Worm (Caenorhabditis elegans): ENCODE results near the gene R01E6.7.

R01E6.7 gene

DNA sequence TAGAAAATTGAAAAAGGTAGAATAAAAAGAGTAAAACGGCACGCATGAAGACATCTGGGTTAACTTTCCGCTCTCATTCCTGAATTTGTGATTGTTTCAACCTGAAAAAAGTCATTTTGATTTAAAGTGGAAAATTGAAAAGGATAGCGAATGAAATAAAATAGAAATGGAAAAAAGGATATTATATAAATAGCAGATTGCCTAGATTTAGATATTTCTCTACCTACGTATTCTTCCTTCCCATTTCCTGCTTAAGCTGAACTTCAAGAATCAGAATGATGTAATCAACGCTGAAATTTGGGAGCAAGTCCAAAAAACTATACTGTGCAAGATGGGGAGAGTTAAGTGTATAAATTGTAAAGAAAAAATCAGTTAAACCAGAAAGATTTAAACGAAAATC, at the start of gene R01E6.7:
TSS of gene R01E6.7 (minus strand) at position 101 of the 400 bp plus-strand sequence.
- TF ChIP-seq fos-1 (tag; optimal IDR thresholded peaks at IDR 0.05) (no peak), lin-13 (GFP tag; optimal IDR thresholded peaks at IDR 0.05) (no peak), zip-11 (GFP tag; IDR thresholded peaks at IDR 0.05) (no peak), mes-2 (tag; optimal IDR thresholded peaks at IDR 0.05; ENCODE audit: poor library complexity, severe bottlenecking) (no peak), mep-1 (tag; optimal IDR thresholded peaks at IDR 0.05) (no peak), snpc-1.2 (GFP tag; IDR thresholded peaks at IDR 0.05) (no peak), lin-38 (GFP tag; IDR thresholded peaks at IDR 0.05) (no peak), nhr-111 (GFP tag; optimal IDR thresholded peaks at IDR 0.05) (no peak), dve-1 (tag; optimal IDR thresholded peaks at IDR 0.05; ENCODE audit: insufficient read depth) (no peak), ceh-62 (tag; optimal IDR thresholded peaks at IDR 0.05) (no peak), aha-1 (tag) (no peak), hlh-30 (tag; optimal IDR thresholded peaks at IDR 0.05; ENCODE audit: insufficient read depth) (no peak), ZK337.2 (GFP tag; IDR thresholded peaks at IDR 0.05) (no peak), D1046.2 (GFP tag; IDR thresholded peaks at IDR 0.05) (no peak), Y48G9A.11 (GFP tag; IDR thresholded peaks at IDR 0.05) (no peak), aly-2 (tag; optimal IDR thresholded peaks at IDR 0.05) (no peak), fkh-10 (GFP tag; optimal IDR thresholded peaks at IDR 0.05) (no peak), nhr-11 (tag; optimal IDR thresholded peaks at IDR 0.05) (no peak), saeg-2 (GFP tag; IDR thresholded peaks at IDR 0.05) (no peak), F44E2.7 (GFP tag; IDR thresholded peaks at IDR 0.05) (no peak)

DNA sequence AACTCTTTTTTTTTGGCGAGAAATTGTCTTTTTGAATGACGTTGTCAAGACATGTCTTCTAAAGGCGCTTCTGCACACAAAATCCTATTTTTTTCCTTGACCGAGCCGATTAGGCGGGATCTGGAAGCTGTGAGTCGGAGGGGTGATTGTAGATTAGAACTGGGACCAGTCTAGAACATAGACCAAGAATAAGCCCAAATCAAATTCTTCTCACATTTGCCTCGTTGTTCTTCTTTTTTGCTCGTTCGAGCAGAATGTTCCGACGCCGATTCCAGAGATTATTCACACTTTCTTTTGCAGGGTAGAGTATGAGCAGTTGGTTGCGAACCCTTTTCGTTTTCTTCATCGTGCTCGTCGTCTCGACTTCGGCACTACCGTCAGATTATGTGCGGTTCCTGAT, 48.8 kb upstream of the R01E6.7 start, which contains the start of gene nlp-53:
TSS of gene nlp-53 (plus strand) at position 301 of the 400 bp plus-strand sequence.
- TF ChIP-seq ZK337.2 (GFP tag; IDR thresholded peaks at IDR 0.05), result no peak
- TF ChIP-seq unc-62 (GFP tag; optimal IDR thresholded peaks at IDR 0.05 in 1 of 2), result peak in 1 of 2 experiments; percentile 41
- no peak for TF ChIP-seq unc-62 (tag; optimal IDR thresholded peaks at IDR 0.05)

DNA sequence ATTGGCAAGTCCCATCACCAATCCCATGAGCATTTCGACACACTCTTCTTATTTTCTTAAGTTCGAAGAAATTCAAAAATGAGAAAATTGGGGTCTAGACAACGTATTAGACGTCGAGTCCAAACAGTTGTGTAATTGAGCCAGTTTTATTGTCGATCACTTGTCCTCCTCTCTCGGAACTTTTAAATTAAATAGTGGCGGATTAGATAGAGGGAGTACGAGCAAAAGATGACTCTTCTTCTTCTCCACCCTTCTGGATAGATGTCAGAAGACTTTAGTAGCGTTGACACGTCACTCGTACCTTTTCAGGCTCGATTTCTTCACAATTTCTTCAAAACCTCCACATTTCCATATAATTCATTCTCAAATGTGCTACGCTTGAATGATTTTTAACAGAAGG, 45.4 kb upstream of the R01E6.7 start:
- TF ChIP-seq ztf-11 (tag; optimal IDR thresholded peaks at IDR 0.05) (no peak), zip-11 (GFP tag; IDR thresholded peaks at IDR 0.05) (no peak), unc-62 (GFP tag; optimal IDR thresholded peaks at IDR 0.05 in 1 of 2) (peak in 1 of 2 experiments; percentile 57), unc-62 (tag; optimal IDR thresholded peaks at IDR 0.05) (no peak), sdz-12 (GFP tag; optimal IDR thresholded peaks at IDR 0.05) (no peak), dmd-9 (GFP tag; IDR thresholded peaks at IDR 0.05) (no peak)

DNA sequence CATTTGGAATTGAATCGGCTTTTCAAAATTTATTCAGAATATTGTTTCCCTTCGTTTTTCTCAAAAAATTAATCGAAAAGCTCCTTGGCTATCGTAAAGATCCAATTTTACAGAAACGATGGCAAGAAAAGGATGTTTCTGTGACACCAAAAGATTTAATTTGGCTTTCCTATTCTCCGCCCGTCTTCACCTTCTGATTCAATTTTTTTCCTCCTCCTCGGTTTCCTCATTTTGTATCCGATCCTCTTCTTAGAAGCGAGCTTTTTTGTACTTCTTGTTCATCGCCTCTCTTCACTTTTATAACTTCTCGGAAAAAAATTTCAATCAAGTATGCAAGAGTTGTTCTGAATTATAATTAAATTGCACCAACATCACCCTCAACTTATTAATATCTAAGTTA, 40.3 kb upstream of the R01E6.7 start:
- TF ChIP-seq fkh-10 (GFP tag; optimal IDR thresholded peaks at IDR 0.05) (peak; percentile 52), nhr-25 (tag; optimal IDR thresholded peaks at IDR 0.05; ENCODE audit: borderline replicate concordance, insufficient read depth) (no peak)

DNA sequence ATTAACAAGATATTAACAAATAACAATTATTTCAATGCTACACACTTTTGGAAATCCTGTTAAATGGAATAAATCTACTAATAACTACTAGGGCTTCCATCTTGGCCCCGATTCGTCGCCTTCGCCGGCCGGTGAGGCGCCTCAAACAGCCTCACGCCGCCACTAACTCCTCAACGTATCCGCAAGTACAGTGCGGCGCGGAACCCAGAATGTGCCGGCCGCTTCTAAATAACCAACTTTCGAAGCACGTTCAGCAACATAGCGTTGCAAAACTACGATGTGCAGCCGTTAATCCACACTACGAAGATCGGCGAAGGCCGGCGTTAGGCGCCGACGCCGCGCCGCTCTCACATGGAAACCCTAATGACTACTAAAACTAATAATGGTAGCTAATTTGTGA, 36.1 kb upstream of the R01E6.7 start:
- TF ChIP-seq mdt-29 (GFP tag; IDR thresholded peaks at IDR 0.05), result no peak
- TF ChIP-seq ama-1 (optimal IDR thresholded peaks at IDR 0.05), result no peak
- no peak for TF ChIP-seq Y48G9A.11 (GFP tag; IDR thresholded peaks at IDR 0.05)
- TF ChIP-seq tag-97 (GFP tag; IDR thresholded peaks at IDR 0.05), result no peak
- TF ChIP-seq cey-2 (tag; optimal IDR thresholded peaks at IDR 0.05; ENCODE audit: borderline replicate concordance, insufficient read depth), result no peak
- no peak for TF ChIP-seq lin-15B (tag; optimal IDR thresholded peaks at IDR 0.05)
- TF ChIP-seq ztf-7 (tag; optimal IDR thresholded peaks at IDR 0.05), result no peak
- TF ChIP-seq mes-2 (tag; optimal IDR thresholded peaks at IDR 0.05; ENCODE audit: poor library complexity, severe bottlenecking), result no peak
- no peak for TF ChIP-seq ceh-32 (tag; optimal IDR thresholded peaks at IDR 0.05; ENCODE audit: poor library complexity)
- TF ChIP-seq Y5F2A.4 (GFP tag; optimal IDR thresholded peaks at IDR 0.05), result no peak
- TF ChIP-seq ceh-62 (tag; optimal IDR thresholded peaks at IDR 0.05), result no peak
- no peak for TF ChIP-seq aly-2 (tag; optimal IDR thresholded peaks at IDR 0.05)
- TF ChIP-seq F26F4.8 (GFP tag; conservative IDR thresholded peaks at IDR 0.05), result no peak
- TF ChIP-seq dpl-1 (GFP tag; optimal IDR thresholded peaks at IDR 0.05), result no peak
